Worm (Caenorhabditis elegans) whole organism, L3 larva: Measurements from ENCODE around the gene Y57G11C.22.

ENCODE experiments used
- ZK546.5 ChIP-seq: sonication (generic microtip); optimal IDR thresholded peaks from 2 replicates; lab custom pipeline; 2017; ENCODE audit warnings: missing biosample characterization, missing genetic modification characterization
- aly-2 ChIP-seq: fragments of 150-350 bp; optimal IDR thresholded peaks from 2 replicates; lab custom pipeline; 2014; ENCODE audit warnings: missing biosample characterization, missing genetic modification characterization
- ama-1 ChIP-seq: fragments of 150-350 bp; optimal IDR thresholded peaks from 2 replicates; lab custom pipeline; 2018
- ceh-16 ChIP-seq: sonication (generic microtip); optimal IDR thresholded peaks from 2 replicates; lab custom pipeline; 2017; ENCODE audit warnings: missing biosample characterization, missing genetic modification characterization
- ceh-28 ChIP-seq: fragments of 150-350 bp; optimal IDR thresholded peaks from 2 replicates; lab custom pipeline; 2014; ENCODE audit warnings: missing biosample characterization, missing genetic modification reagents, missing genetic modification characterization
- ceh-82 ChIP-seq: fragments of 150-350 bp; optimal IDR thresholded peaks from 2 replicates; lab custom pipeline; 2014; ENCODE audit warnings: missing biosample characterization, missing genetic modification characterization
- daf-12 ChIP-seq: fragments of 150-350 bp; optimal IDR thresholded peaks from 2 replicates; lab custom pipeline; 2014; ENCODE audit warnings: missing biosample characterization, missing genetic modification reagents, missing genetic modification characterization
- egl-27 ChIP-seq: sonication (generic microtip); optimal IDR thresholded peaks from 4 replicates; lab custom pipeline; 2017; ENCODE audit warnings: missing biosample characterization, missing genetic modification reagents, missing genetic modification characterization
- egl-5 ChIP-seq: fragments of 150-350 bp; optimal IDR thresholded peaks from 2 replicates; lab custom pipeline; 2017; ENCODE audit warnings: missing biosample characterization, missing genetic modification reagents, missing genetic modification characterization, inconsistent platforms
- elt-2 ChIP-seq: sonication (generic microtip); optimal IDR thresholded peaks from 2 replicates; lab custom pipeline; 2016; ENCODE audit warnings: missing genetic modification reagents, mild to moderate bottlenecking, missing genetic modification characterization, missing compliant biosample characterization
- eor-1 ChIP-seq, 2 experiments: fragments of 150-350 bp; optimal IDR thresholded peaks; 2 replicates each; lab custom pipeline; 2014 to 2018; ENCODE audit warnings: missing biosample characterization in 2 of 2, missing genetic modification characterization in 2 of 2
- fkh-10 ChIP-seq: sonication (generic microtip); optimal IDR thresholded peaks from 2 replicates; lab custom pipeline; 2017; ENCODE audit warnings: missing biosample characterization, missing genetic modification reagents, missing genetic modification characterization
- fkh-2 ChIP-seq: fragments of 150-350 bp; optimal IDR thresholded peaks from 2 replicates; lab custom pipeline; 2014; ENCODE audit warnings: missing biosample characterization, missing genetic modification reagents, missing genetic modification characterization
- fos-1 ChIP-seq: fragments of 150-350 bp; optimal IDR thresholded peaks from 2 replicates; lab custom pipeline; 2014; ENCODE audit warnings: missing biosample characterization, missing genetic modification characterization
- hmg-11 ChIP-seq: sonication (generic microtip); optimal IDR thresholded peaks from 2 replicates; lab custom pipeline; 2016; ENCODE audit warnings: missing genetic modification characterization, missing compliant biosample characterization
- lin-39 ChIP-seq: fragments of 150-350 bp; optimal IDR thresholded peaks from 2 replicates; lab custom pipeline; 2018; ENCODE audit warnings: missing biosample characterization, missing genetic modification reagents, missing genetic modification characterization
- lsy-12 ChIP-seq: sonication (generic microtip); optimal IDR thresholded peaks from 2 replicates; lab custom pipeline; 2016; ENCODE audit warnings: mild to moderate bottlenecking, missing genetic modification characterization, missing compliant biosample characterization
- mml-1 ChIP-seq: fragments of 150-350 bp; sonication (generic microtip); optimal IDR thresholded peaks from 3 replicates; lab custom pipeline; 2014; ENCODE audit warnings: missing biosample characterization, missing genetic modification characterization
- nfya-1 ChIP-seq: sonication (generic microtip); optimal IDR thresholded peaks from 2 replicates; lab custom pipeline; 2017; ENCODE audit warnings: missing genetic modification characterization, mild to moderate bottlenecking, missing compliant biosample characterization, antibody characterized with exemption, moderate library complexity; ENCODE audit not compliant: insufficient read depth
- nhr-12 ChIP-seq: fragments of 150-350 bp; optimal IDR thresholded peaks from 2 replicates; lab custom pipeline; 2014; ENCODE audit warnings: missing biosample characterization, missing genetic modification characterization
- nhr-23 ChIP-seq: fragments of 150-350 bp; optimal IDR thresholded peaks from 2 replicates; lab custom pipeline; 2014; ENCODE audit warnings: missing biosample characterization, missing genetic modification reagents, missing genetic modification characterization
- nhr-237 ChIP-seq: fragments of 150-350 bp; optimal IDR thresholded peaks from 2 replicates; lab custom pipeline; 2014; ENCODE audit warnings: missing biosample characterization, missing genetic modification characterization
- nhr-28 ChIP-seq: fragments of 150-350 bp; optimal IDR thresholded peaks from 2 replicates; lab custom pipeline; 2014; ENCODE audit warnings: missing biosample characterization, missing genetic modification characterization
- nhr-43 ChIP-seq: sonication (generic microtip); optimal IDR thresholded peaks from 2 replicates; lab custom pipeline; 2016; ENCODE audit warnings: mild to moderate bottlenecking, missing genetic modification characterization, missing compliant biosample characterization; ENCODE audit not compliant: poor library complexity, severe bottlenecking
- pha-4 ChIP-seq: fragments of 150-350 bp; optimal IDR thresholded peaks from 2 replicates; lab custom pipeline; 2014; ENCODE audit warnings: missing biosample characterization, missing genetic modification reagents, missing genetic modification characterization
- pqm-1 ChIP-seq: fragments of 150-350 bp; optimal IDR thresholded peaks from 2 replicates; lab custom pipeline; 2017; ENCODE audit warnings: missing biosample characterization, missing genetic modification characterization, inconsistent platforms
- snpc-4 ChIP-seq: fragments of 150-350 bp; optimal IDR thresholded peaks from 2 replicates; lab custom pipeline; 2014; ENCODE audit warnings: missing biosample characterization, missing genetic modification characterization
- unc-62 ChIP-seq: fragments of 150-350 bp; sonication (generic microtip); optimal IDR thresholded peaks from 4 replicates; lab custom pipeline; 2014; ENCODE audit warnings: missing biosample characterization, missing genetic modification reagents, missing genetic modification characterization
- ztf-4 ChIP-seq: fragments of 150-350 bp; optimal IDR thresholded peaks from 2 replicates; lab custom pipeline; 2014; ENCODE audit warnings: missing biosample characterization, missing genetic modification characterization

The Y57G11C.22 gene

ce11 chrIV:14883812-14884211 is 46.8 kb downstream of the Y57G11C.22 start:
- TF ChIP-seq snpc-4 (tag; lab: Kevin White, UChicago) (peak; percentile 12), nhr-237 (tag; lab: Kevin White, UChicago) (no peak), pqm-1 (peak; percentile 96), ceh-82 (tag; lab: Kevin White, UChicago) (no peak), pha-4 (tag; lab: Kevin White, UChicago) (peak; percentile 29), nfya-1 (tag; lab: Kevin White, UChicago) (peak; percentile 11), egl-5 (no peak), elt-2 (tag; lab: Kevin White, UChicago) (peak; percentile 95)

- TF ChIP-seq ztf-4 (tag; lab: Kevin White, UChicago) = no peak
- no peak for TF ChIP-seq egl-27
- TF ChIP-seq pqm-1 = peak; percentile 5
- no peak for TF ChIP-seq eor-1 (tag; optimal IDR thresholded peaks at IDR 0.05; lab: Kevin White, UChicago)
- TF ChIP-seq nhr-237 (tag; lab: Kevin White, UChicago) = no peak
- TF ChIP-seq elt-2 (tag; lab: Kevin White, UChicago) = peak; percentile 60
- no peak for TF ChIP-seq ZK546.5 (tag; lab: Kevin White, UChicago)
These were observed 48.6 kb downstream of the Y57G11C.22 start for ce11 chrIV:14885584-14885983.

ce11 chrIV:14888889-14889664 is 52.1 kb downstream of the Y57G11C.22 start:
- no peak for TF ChIP-seq nhr-12 (tag; lab: Kevin White, UChicago)
- TF ChIP-seq fkh-2 = no peak
- peak; percentile 88 for TF ChIP-seq pha-4 (tag; lab: Kevin White, UChicago)
- peak; percentile 49 for TF ChIP-seq hmg-11
- no peak for TF ChIP-seq aly-2 (tag; lab: Kevin White, UChicago)
- no peak for TF ChIP-seq ceh-28 (tag; lab: Kevin White, UChicago)
- no peak for TF ChIP-seq mml-1
- peak; percentile 40 for TF ChIP-seq elt-2 (tag; lab: Kevin White, UChicago)
- TF ChIP-seq lin-39 (tag; lab: Kevin White, UChicago) = peak; percentile 32
- TF ChIP-seq nhr-237 (tag; lab: Kevin White, UChicago) = no peak
- peak; percentile 57 for TF ChIP-seq snpc-4 (tag; lab: Kevin White, UChicago)
- no peak for TF ChIP-seq egl-27
- TF ChIP-seq nhr-28 (tag; lab: Kevin White, UChicago) = no peak
- peak; percentile 42 for TF ChIP-seq pqm-1
- no peak for TF ChIP-seq nhr-23 (tag; lab: Kevin White, UChicago)
- TF ChIP-seq unc-62 (GFP tag; lab: Kevin White, UChicago) = no peak

ce11 chrIV:14890914-14891313 is 53.9 kb downstream of the Y57G11C.22 start:
- TF ChIP-seq ceh-16 (tag; lab: Kevin White, UChicago) (no peak), nhr-237 (tag; lab: Kevin White, UChicago) (no peak), pha-4 (tag; lab: Kevin White, UChicago) (peak; percentile 9), pqm-1 (peak; percentile 21), elt-2 (tag; lab: Kevin White, UChicago) (peak; percentile 25)

ce11 chrIV:14891996-14892395 is 55.0 kb downstream of the Y57G11C.22 start:
- TF ChIP-seq ama-1 (lab: Kevin White, UChicago) (no peak), fkh-10 (no peak), daf-12 (tag; lab: Kevin White, UChicago) (no peak), ZK546.5 (tag; lab: Kevin White, UChicago) (no peak), lsy-12 (tag; lab: Kevin White, UChicago) (no peak), fkh-2 (no peak), unc-62 (GFP tag; lab: Kevin White, UChicago) (no peak), ztf-4 (tag; lab: Kevin White, UChicago) (no peak), eor-1 (tag; optimal IDR thresholded peaks at IDR 0.05; lab: Kevin White, UChicago) (no peak), nhr-43 (tag; lab: Kevin White, UChicago) (no peak)

ce11 chrIV:14894339-14894738 is 57.3 kb downstream of the Y57G11C.22 start:
- TF ChIP-seq elt-2 (tag; lab: Kevin White, UChicago) (no peak), ceh-16 (tag; lab: Kevin White, UChicago) (no peak), ztf-4 (tag; lab: Kevin White, UChicago) (no peak), fos-1 (tag; lab: Kevin White, UChicago) (no peak), lsy-12 (tag; lab: Kevin White, UChicago) (no peak)
